Worm (Caenorhabditis elegans) whole organism, L1 larva: ENCODE data around the gene appg-2.

Experiments
- ceh-63 ChIP-seq: fragments of 200-800 bp; sonication (Bioruptor generic); optimal IDR thresholded peaks from 2 replicates; lab custom pipeline; 2018; ENCODE audit warnings: mild to moderate bottlenecking, missing genetic modification characterization, missing compliant biosample characterization
- ceh-82 ChIP-seq, 3 experiments: fragments of 150-350 bp in 1 of 3; sonication (generic microtip) in 2 of 3; optimal IDR thresholded peaks; 2 replicates each; lab custom pipeline; 2014 to 2017; ENCODE audit warnings: missing biosample characterization in 3 of 3, missing genetic modification characterization in 3 of 3
- ces-1 ChIP-seq: fragments of 150-350 bp; optimal IDR thresholded peaks from 2 replicates; lab custom pipeline; 2014; ENCODE audit warnings: missing biosample characterization, missing genetic modification reagents, missing genetic modification characterization
- lin-15B ChIP-seq: fragments of 150-350 bp; sonication (generic microtip); optimal IDR thresholded peaks from 3 replicates; lab custom pipeline; 2014; ENCODE audit warnings: missing biosample characterization, missing genetic modification characterization
- nhr-11 ChIP-seq: fragments of 150-350 bp; optimal IDR thresholded peaks from 2 replicates; lab custom pipeline; 2014; ENCODE audit warnings: missing biosample characterization, missing genetic modification characterization
- skn-1 ChIP-seq: fragments of 150-350 bp; optimal IDR thresholded peaks from 2 replicates; lab custom pipeline; 2014; ENCODE audit warnings: missing biosample characterization, missing genetic modification characterization
- sox-4 ChIP-seq: sonication (generic microtip); optimal IDR thresholded peaks from 2 replicates; lab custom pipeline; 2016; ENCODE audit warnings: missing genetic modification characterization, missing compliant biosample characterization
- sptf-1 ChIP-seq: fragments of 150-350 bp; optimal IDR thresholded peaks from 2 replicates; lab custom pipeline; 2014; ENCODE audit warnings: missing biosample characterization, missing genetic modification characterization

ce11 chrII:8821140-8821595 lies 20.2 kb downstream of the appg-2 start, which contains the start of gene F46C5.1:
- TF ChIP-seq skn-1 (tag; lab: Kevin White, UChicago) (no peak), ces-1 (no peak), sox-4 (tag; lab: Kevin White, UChicago) (no peak), nhr-11 (no peak), ceh-63 (GFP tag; lab: Kevin White, UChicago) (no peak), sptf-1 (no peak), ceh-82 (tag; optimal IDR thresholded peaks at IDR 0.05; lab: Kevin White, UChicago) (no peak), lin-15B (tag; lab: Kevin White, UChicago) (no peak)
